Worm (Caenorhabditis elegans) whole organism, L4 larva: ENCODE data around the gene B0457.4.
A peak's percentile ranks its signal among the peaks of the same experiment; 100 is the strongest.

ENCODE experiments used
- D1046.2 ChIP-seq: fragments of 200-800 bp; sonication (Bioruptor generic); IDR thresholded peaks from 2 replicates; pipeline ENCODE4 v1.3.6; 2022; ENCODE audit warnings: missing genetic modification characterization, missing compliant biosample characterization
- F10B5.3 ChIP-seq: sonication (generic microtip); optimal IDR thresholded peaks from 2 replicates; lab custom pipeline; 2016; ENCODE audit warnings: mild to moderate bottlenecking, missing genetic modification characterization, missing compliant biosample characterization
- F44E2.7 ChIP-seq: fragments of 200-800 bp; sonication (Bioruptor generic); IDR thresholded peaks from 2 replicates; pipeline ENCODE4 v2.1.2; 2022; ENCODE audit warnings: missing genetic modification characterization, missing compliant biosample characterization
- T20F7.1 ChIP-seq: fragments of 200-800 bp; sonication (Bioruptor generic); optimal IDR thresholded peaks from 2 replicates; lab custom pipeline; 2018; ENCODE audit warnings: mild to moderate bottlenecking, missing genetic modification characterization, missing compliant biosample characterization
- Y48G9A.11 ChIP-seq: fragments of 200-800 bp; sonication (Bioruptor generic); IDR thresholded peaks from 2 replicates; pipeline ENCODE4 v1.3.6; 2022; ENCODE audit warnings: missing genetic modification reagents, missing genetic modification characterization, missing compliant biosample characterization
- Y75B8A.6 ChIP-seq: fragments of 200-800 bp; sonication (Bioruptor generic); IDR thresholded peaks from 2 replicates; pipeline ENCODE4 v1.3.6; 2022; ENCODE audit warnings: missing genetic modification reagents, missing genetic modification characterization, missing compliant biosample characterization
- ZK337.2 ChIP-seq: fragments of 200-800 bp; sonication (Bioruptor generic); IDR thresholded peaks from 2 replicates; pipeline ENCODE4 v1.3.6; 2022; ENCODE audit warnings: missing genetic modification reagents, missing genetic modification characterization, missing compliant biosample characterization
- ZK546.5 ChIP-seq, 2 experiments: sonication (generic microtip); optimal IDR thresholded peaks; 2 replicates each; lab custom pipeline; 2017; ENCODE audit warnings: missing biosample characterization in 2 of 2, missing genetic modification characterization in 2 of 2
- aha-1 ChIP-seq: fragments of 150-350 bp; peaks from one replicate; lab custom pipeline; 2014; ENCODE audit warnings: missing biosample characterization, missing genetic modification characterization
- aly-2 ChIP-seq: sonication (generic microtip); optimal IDR thresholded peaks from 2 replicates; lab custom pipeline; 2018; ENCODE audit warnings: missing biosample characterization, missing genetic modification characterization
- ceh-20 ChIP-seq: fragments of 200-800 bp; sonication (Bioruptor generic); IDR thresholded peaks from 2 replicates; pipeline ENCODE4 v1.3.6; 2022; ENCODE audit warnings: missing genetic modification reagents, missing genetic modification characterization, missing compliant biosample characterization
- ceh-82 ChIP-seq: sonication (generic microtip); optimal IDR thresholded peaks from 2 replicates; lab custom pipeline; 2017; ENCODE audit warnings: missing biosample characterization, missing genetic modification characterization
- ctbp-1 ChIP-seq: fragments of 200-800 bp; sonication (Bioruptor generic); IDR thresholded peaks from 2 replicates; pipeline ENCODE4 v1.3.6; 2022; ENCODE audit warnings: missing genetic modification reagents, missing genetic modification characterization, missing compliant biosample characterization
- daf-12 ChIP-seq: fragments of 150-350 bp; optimal IDR thresholded peaks from 2 replicates; lab custom pipeline; 2014; ENCODE audit warnings: missing biosample characterization, missing genetic modification reagents, missing genetic modification characterization
- daf-8 ChIP-seq: fragments of 200-800 bp; sonication (Bioruptor generic); IDR thresholded peaks from 2 replicates; pipeline ENCODE4 v1.3.6; 2022; ENCODE audit warnings: missing genetic modification characterization, missing compliant biosample characterization
- dmd-8 ChIP-seq: fragments of 200-800 bp; sonication (Bioruptor generic); IDR thresholded peaks from 2 replicates; pipeline ENCODE4 v1.3.6; 2022; ENCODE audit warnings: missing genetic modification characterization, missing compliant biosample characterization
- dmd-9 ChIP-seq: fragments of 200-800 bp; sonication (Bioruptor generic); IDR thresholded peaks from 2 replicates; pipeline ENCODE4 v1.3.6; 2022; ENCODE audit warnings: missing genetic modification reagents, missing genetic modification characterization, missing compliant biosample characterization
- dve-1 ChIP-seq: sonication (generic microtip); optimal IDR thresholded peaks from 2 replicates; lab custom pipeline; 2017; ENCODE audit warnings: antibody characterized with exemption, mild to moderate bottlenecking, missing genetic modification characterization, missing compliant biosample characterization; ENCODE audit not compliant: insufficient read depth
- egl-27 ChIP-seq: sonication (generic microtip); optimal IDR thresholded peaks from 3 replicates; lab custom pipeline; 2017; ENCODE audit warnings: missing biosample characterization, missing genetic modification reagents, missing genetic modification characterization
- fkh-10 ChIP-seq: fragments of 150-350 bp; optimal IDR thresholded peaks from 2 replicates; lab custom pipeline; 2014; ENCODE audit warnings: missing biosample characterization, missing genetic modification reagents, missing genetic modification characterization
- gei-8 ChIP-seq: fragments of 200-800 bp; sonication (Bioruptor generic); optimal IDR thresholded peaks from 2 replicates; lab custom pipeline; 2018; ENCODE audit warnings: mild to moderate bottlenecking, missing genetic modification characterization, missing compliant biosample characterization
- hif-1 ChIP-seq, 2 experiments: sonication (generic microtip); optimal IDR thresholded peaks; 2 replicates each; lab custom pipeline; 2016 to 2017; ENCODE audit warnings: missing compliant biosample characterization in 2 of 2, missing genetic modification characterization in 2 of 2, missing genetic modification reagents in 2 of 2, missing genotype in 2 of 2, mild to moderate bottlenecking in 1 of 2
- hlh-30 ChIP-seq: sonication (generic microtip); optimal IDR thresholded peaks from 2 replicates; lab custom pipeline; 2017; ENCODE audit warnings: antibody characterized with exemption, mild to moderate bottlenecking, missing genetic modification characterization, missing compliant biosample characterization; ENCODE audit not compliant: insufficient read depth
- hmg-1.1 ChIP-seq: fragments of 200-800 bp; sonication (Bioruptor generic); IDR thresholded peaks from 2 replicates; pipeline ENCODE4 v1.3.6; 2022; ENCODE audit warnings: missing genetic modification reagents, missing genetic modification characterization, missing compliant biosample characterization
- jun-1 ChIP-seq: fragments of 150-350 bp; optimal IDR thresholded peaks from 2 replicates; lab custom pipeline; 2014; ENCODE audit warnings: missing biosample characterization, missing genetic modification reagents, missing genetic modification characterization
- lim-7 ChIP-seq: fragments of 200-800 bp; sonication (Bioruptor generic); IDR thresholded peaks from 2 replicates; pipeline ENCODE4 v1.3.6; 2022; ENCODE audit warnings: missing genetic modification characterization, missing compliant biosample characterization
- lin-1 ChIP-seq: fragments of 200-800 bp; sonication (Bioruptor generic); IDR thresholded peaks from 2 replicates; pipeline ENCODE4 v1.3.6; 2022; ENCODE audit warnings: missing genetic modification reagents, missing genetic modification characterization, missing compliant biosample characterization
- lin-13 ChIP-seq: fragments of 150-350 bp; optimal IDR thresholded peaks from 2 replicates; lab custom pipeline; 2014; ENCODE audit warnings: missing biosample characterization, missing genetic modification reagents, missing genetic modification characterization
- lir-3 ChIP-seq: sonication (generic microtip); optimal IDR thresholded peaks from 2 replicates; lab custom pipeline; 2016; ENCODE audit warnings: mild to moderate bottlenecking, missing genetic modification characterization, missing compliant biosample characterization
- lsy-2 ChIP-seq, 2 experiments: fragments of 150-350 bp in 1 of 2; sonication (generic microtip) in 1 of 2; optimal IDR thresholded peaks; 2 replicates each; lab custom pipeline; 2014 to 2017; ENCODE audit warnings: missing biosample characterization in 2 of 2, missing genetic modification characterization in 2 of 2
- madf-5 ChIP-seq, 2 experiments: fragments of 200-800 bp; sonication (Bioruptor generic); IDR thresholded peaks; 2 replicates each; pipeline ENCODE4 v1.3.6; 2022; ENCODE audit warnings: missing compliant biosample characterization in 2 of 2, missing genetic modification characterization in 2 of 2
- mdt-29 ChIP-seq: fragments of 200-800 bp; sonication (Bioruptor generic); IDR thresholded peaks from 2 replicates; pipeline ENCODE4 v1.3.6; 2022; ENCODE audit warnings: missing genetic modification reagents, missing genetic modification characterization, missing compliant biosample characterization
- mxl-2 ChIP-seq: fragments of 200-800 bp; sonication (Bioruptor generic); conservative IDR thresholded peaks from 2 replicates; pipeline ENCODE4 v1.3.6; 2022; ENCODE audit warnings: missing genetic modification reagents, missing genetic modification characterization, missing compliant biosample characterization
- mxl-3 ChIP-seq: fragments of 200-800 bp; sonication (Bioruptor generic); optimal IDR thresholded peaks from 2 replicates; lab custom pipeline; 2018; ENCODE audit warnings: mild to moderate bottlenecking, missing genetic modification characterization, missing compliant biosample characterization
- nhr-237 ChIP-seq: sonication (generic microtip); optimal IDR thresholded peaks from 2 replicates; lab custom pipeline; 2017; ENCODE audit warnings: missing biosample characterization, missing genetic modification characterization
- nhr-25 ChIP-seq: sonication (generic microtip); optimal IDR thresholded peaks from 2 replicates; lab custom pipeline; 2017; ENCODE audit warnings: missing genetic modification characterization, mild to moderate bottlenecking, missing compliant biosample characterization, antibody characterized with exemption, moderate library complexity, borderline replicate concordance; ENCODE audit not compliant: insufficient read depth
- nhr-41 ChIP-seq: fragments of 200-800 bp; sonication (Bioruptor generic); IDR thresholded peaks from 2 replicates; pipeline ENCODE4 v1.3.6; 2022; ENCODE audit warnings: missing genetic modification reagents, missing genetic modification characterization, missing compliant biosample characterization
- nhr-6 ChIP-seq: fragments of 150-350 bp; optimal IDR thresholded peaks from 2 replicates; lab custom pipeline; 2014; ENCODE audit warnings: missing biosample characterization, missing genetic modification characterization
- nhr-76 ChIP-seq: fragments of 150-350 bp; optimal IDR thresholded peaks from 2 replicates; lab custom pipeline; 2014; ENCODE audit warnings: missing biosample characterization, missing genetic modification characterization
- nhr-77 ChIP-seq: fragments of 150-350 bp; optimal IDR thresholded peaks from 2 replicates; lab custom pipeline; 2014; ENCODE audit warnings: missing biosample characterization, missing genetic modification characterization
- php-3 ChIP-seq: fragments of 200-800 bp; sonication (Bioruptor generic); IDR thresholded peaks from 2 replicates; pipeline ENCODE4 v1.3.6; 2022; ENCODE audit warnings: missing genetic modification reagents, missing genetic modification characterization, missing compliant biosample characterization
- pqm-1 ChIP-seq: sonication (generic microtip); optimal IDR thresholded peaks from 2 replicates; lab custom pipeline; 2017; ENCODE audit warnings: missing biosample characterization, missing genetic modification characterization
- rbr-2 ChIP-seq: sonication (generic microtip); optimal IDR thresholded peaks from 2 replicates; lab custom pipeline; 2016; ENCODE audit warnings: missing genotype, missing genetic modification characterization, missing compliant biosample characterization
- set-16 ChIP-seq: fragments of 200-800 bp; sonication (Bioruptor generic); IDR thresholded peaks from 2 replicates; pipeline ENCODE4 v1.3.6; 2022; ENCODE audit warnings: missing genetic modification reagents, missing genetic modification characterization, missing compliant biosample characterization
- snpc-1.2 ChIP-seq: fragments of 200-800 bp; sonication (Bioruptor generic); IDR thresholded peaks from 2 replicates; pipeline ENCODE4 v1.3.6; 2022; ENCODE audit warnings: missing genetic modification reagents, missing genetic modification characterization, missing compliant biosample characterization
- snpc-4 ChIP-seq: fragments of 150-350 bp; optimal IDR thresholded peaks from 2 replicates; lab custom pipeline; 2014; ENCODE audit warnings: missing biosample characterization, missing genetic modification characterization
- tag-97 ChIP-seq: fragments of 200-800 bp; sonication (Bioruptor generic); IDR thresholded peaks from 2 replicates; pipeline ENCODE4 v1.3.6; 2022; ENCODE audit warnings: missing genetic modification characterization, missing compliant biosample characterization
- tra-1 ChIP-seq: fragments of 200-800 bp; sonication (Bioruptor generic); IDR thresholded peaks from 2 replicates; pipeline ENCODE4 v1.3.6; 2022; ENCODE audit warnings: missing genetic modification reagents, missing genetic modification characterization, missing compliant biosample characterization
- vab-7 ChIP-seq: fragments of 200-800 bp; sonication (Bioruptor generic); IDR thresholded peaks from 2 replicates; pipeline ENCODE4 v1.3.6; 2022; ENCODE audit warnings: missing genetic modification reagents, missing genetic modification characterization, missing compliant biosample characterization

Gene B0457.4

DNA sequence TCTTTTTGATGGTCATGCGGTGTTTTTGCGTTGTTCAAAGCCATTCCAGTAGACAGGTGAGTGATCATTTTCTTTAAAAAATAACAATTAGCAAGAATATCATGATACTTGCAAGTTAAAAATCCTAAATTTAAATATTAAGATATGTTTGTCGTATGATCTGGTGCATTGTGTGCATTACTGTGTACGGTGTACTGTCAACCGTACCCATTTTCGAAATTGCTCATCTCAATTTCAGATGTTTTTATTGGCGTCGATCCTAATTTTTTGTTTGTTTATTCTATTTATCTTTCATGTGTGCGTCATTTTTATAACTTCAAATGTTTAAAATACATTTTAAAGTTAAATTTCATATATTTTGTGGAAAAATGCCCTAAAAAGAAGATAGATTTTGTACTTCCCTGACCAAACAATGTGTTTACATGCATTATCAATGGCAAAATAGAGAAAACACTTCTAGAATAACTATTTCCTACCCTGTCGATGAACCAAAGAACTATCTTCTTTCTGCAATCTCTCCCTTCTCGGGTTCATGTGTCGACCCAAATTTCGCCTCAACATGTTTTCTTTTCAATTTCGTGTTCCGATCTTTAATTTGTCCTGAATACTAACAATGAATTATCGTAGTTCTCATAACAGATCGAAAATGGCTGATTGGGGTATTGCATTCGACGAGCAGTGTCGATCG lies 27.4 kb downstream of the B0457.4 start, which contains the start of the genes T07D4.5 and ddx-19 (continued):
- TF ChIP-seq nhr-76 (tag; lab: Kevin White, UChicago) (no peak), lsy-2 (tag; optimal IDR thresholded peaks at IDR 0.05; lab: Kevin White, UChicago) (peak; percentile 75 to 98), Y75B8A.6 (GFP tag; lab: Robert Waterston, UW) (no peak), fkh-10 (GFP tag; lab: Kevin White, UChicago) (no peak), egl-27 (tag; lab: Kevin White, UChicago) (no peak), dve-1 (peak; percentile 71), vab-7 (GFP tag; lab: Robert Waterston, UW) (no peak), mxl-3 (GFP tag; lab: Kevin White, UChicago) (no peak), D1046.2 (GFP tag; lab: Robert Waterston, UW) (no peak), ZK546.5 (tag; optimal IDR thresholded peaks at IDR 0.05; lab: Kevin White, UChicago) (no peak), nhr-237 (no peak), aha-1 (tag; lab: Kevin White, UChicago) (peak; percentile 72), lin-1 (GFP tag; lab: Robert Waterston, UW) (no peak), T20F7.1 (no peak), gei-8 (GFP tag; lab: Kevin White, UChicago) (no peak), mxl-2 (no peak), hlh-30 (tag; lab: Kevin White, UChicago) (no peak), tag-97 (GFP tag; lab: Robert Waterston, UW) (no peak), nhr-6 (tag; lab: Kevin White, UChicago) (no peak), ceh-20 (GFP tag; lab: Robert Waterston, UW) (no peak), F44E2.7 (no peak), pqm-1 (no peak), madf-5 (GFP tag; IDR thresholded peaks at IDR 0.05; lab: Robert Waterston, UW) (no peak), nhr-41 (GFP tag; lab: Robert Waterston, UW) (no peak), snpc-1.2 (GFP tag; lab: Robert Waterston, UW) (no peak), nhr-77 (peak; percentile 1), dmd-9 (no peak), ctbp-1 (GFP tag; lab: Robert Waterston, UW) (no peak), hmg-1.1 (no peak), snpc-4 (no peak), hif-1 (tag; optimal IDR thresholded peaks at IDR 0.05; lab: Kevin White, UChicago) (no peak), rbr-2 (tag; lab: Kevin White, UChicago) (peak; percentile 34), daf-12 (tag; lab: Kevin White, UChicago) (no peak), mdt-29 (GFP tag; lab: Robert Waterston, UW) (no peak), lir-3 (tag; lab: Kevin White, UChicago) (no peak)

DNA sequence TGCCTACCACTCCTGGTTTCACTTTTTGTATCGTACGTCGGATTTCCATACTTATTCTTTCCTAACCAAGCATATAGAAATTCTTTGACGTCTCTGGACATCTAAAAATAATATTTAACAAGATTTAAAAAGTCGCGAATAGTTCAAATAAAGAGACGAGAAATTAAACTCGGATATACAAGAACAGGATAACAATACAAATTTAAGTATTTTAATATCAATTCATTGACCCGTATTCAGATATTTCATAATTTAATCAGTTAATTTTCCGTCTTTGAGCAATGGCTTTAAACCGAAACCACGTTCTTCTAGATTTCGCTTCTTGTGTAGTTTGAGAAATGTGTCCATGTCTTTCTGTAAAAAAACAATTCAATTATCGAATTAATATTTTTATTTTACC lies 28.3 kb downstream of the B0457.4 start, which contains the start of gene rha-1:
TSS of gene rha-1 (minus strand) at position 101 of the 400 bp plus-strand sequence.
- TF ChIP-seq dmd-8 (GFP tag; lab: Robert Waterston, UW), result no peak
- no peak for TF ChIP-seq jun-1
- no peak for TF ChIP-seq gei-8 (GFP tag; lab: Kevin White, UChicago)
- no peak for TF ChIP-seq daf-8
- TF ChIP-seq aly-2 (tag; lab: Kevin White, UChicago), result no peak
- TF ChIP-seq lim-7 (GFP tag; lab: Robert Waterston, UW), result no peak
- TF ChIP-seq F10B5.3 (tag; lab: Kevin White, UChicago), result no peak
- no peak for TF ChIP-seq set-16 (GFP tag; lab: Robert Waterston, UW)
- TF ChIP-seq lin-13 (GFP tag; lab: Kevin White, UChicago), result no peak
- TF ChIP-seq php-3 (GFP tag; lab: Robert Waterston, UW), result no peak
- no peak for TF ChIP-seq ceh-82 (tag; lab: Kevin White, UChicago)
- TF ChIP-seq nhr-25 (tag; lab: Kevin White, UChicago), result no peak
- TF ChIP-seq rbr-2 (tag; lab: Kevin White, UChicago), result no peak
- no peak for TF ChIP-seq D1046.2 (GFP tag; lab: Robert Waterston, UW)
- no peak for TF ChIP-seq Y48G9A.11 (GFP tag; lab: Robert Waterston, UW)
- TF ChIP-seq pqm-1, result no peak
- no peak for TF ChIP-seq Y75B8A.6 (GFP tag; lab: Robert Waterston, UW)
- TF ChIP-seq ZK337.2, result no peak
- TF ChIP-seq tra-1 (GFP tag; lab: Robert Waterston, UW), result no peak
